Fruit fly (Drosophila melanogaster): ENCODE results near the gene Pif1.

The Pif1 gene

DNA sequence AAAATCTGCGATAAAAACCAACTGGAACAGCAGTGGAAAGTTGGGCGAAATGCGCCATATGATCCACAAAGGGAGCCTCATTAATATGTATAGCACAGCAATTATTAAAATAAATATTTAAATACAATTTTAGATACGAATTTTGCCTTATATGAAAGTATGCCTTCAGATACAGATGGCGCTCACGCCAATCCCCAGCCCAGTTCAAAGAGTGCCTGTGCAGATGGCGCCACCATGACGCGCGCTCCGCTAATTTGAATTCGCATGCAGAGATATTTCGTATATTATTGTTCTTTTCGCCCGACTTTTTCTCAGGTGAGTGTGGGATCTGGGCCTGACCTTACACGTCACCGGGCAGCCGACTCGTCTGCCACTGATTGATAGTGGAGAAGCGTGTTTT is 2.4 kb upstream of the Pif1 start, which contains the start of gene Pgant4:
Pgant4 (plus strand) TSS at position 362 of the 400 bp plus-strand sequence.
- TF ChIP-seq CG9705 (GFP tag; optimal IDR thresholded peaks at IDR 0.05) (peak; percentile 22), dsf (GFP tag; optimal IDR thresholded peaks at IDR 0.05; ENCODE audit: borderline replicate concordance) (no peak), brk (GFP tag; optimal IDR thresholded peaks at IDR 0.05) (no peak), sage (GFP tag; optimal IDR thresholded peaks at IDR 0.05) (no peak), usp (GFP tag; optimal IDR thresholded peaks at IDR 0.05) (no peak), CG32264 (GFP tag; optimal IDR thresholded peaks at IDR 0.05) (no peak), OdsH (GFP tag; optimal IDR thresholded peaks at IDR 0.05) (peak; percentile 25), foxo (GFP tag; optimal IDR thresholded peaks at IDR 0.05) (no peak), Rel (GFP tag; optimal IDR thresholded peaks at IDR 0.05) (no peak), Rel (tag; optimal IDR thresholded peaks at IDR 0.05) (no peak), ey (GFP tag; optimal IDR thresholded peaks at IDR 0.05) (no peak), CrebA (GFP tag; optimal IDR thresholded peaks at IDR 0.05; ENCODE audit: borderline replicate concordance) (no peak), Dfd (GFP tag; optimal IDR thresholded peaks at IDR 0.05) (no peak), dmrt93B (GFP tag; optimal IDR thresholded peaks at IDR 0.05) (no peak), HLH106 (tag; optimal IDR thresholded peaks at IDR 0.05) (peak; percentile 53), Hr83 (GFP tag; optimal IDR thresholded peaks at IDR 0.05; ENCODE audit: poor library complexity, severe bottlenecking) (peak; percentile 32), fru (GFP tag; optimal IDR thresholded peaks at IDR 0.05) (no peak), sv (GFP tag; optimal IDR thresholded peaks at IDR 0.05) (peak; percentile 31), woc (GFP tag; optimal IDR thresholded peaks at IDR 0.05) (no peak), pan (optimal IDR thresholded peaks at IDR 0.05) (no peak), Myc (optimal IDR thresholded peaks at IDR 0.05) (peak; percentile 60), rgr (GFP tag; optimal IDR thresholded peaks at IDR 0.05) (no peak), br (GFP tag; optimal IDR thresholded peaks at IDR 0.05) (no peak), Hr78 (GFP tag; optimal IDR thresholded peaks at IDR 0.05) (no peak), Vsx2 (GFP tag; optimal IDR thresholded peaks at IDR 0.05; ENCODE audit: partially characterized antibody) (no peak), N (GFP tag; optimal IDR thresholded peaks at IDR 0.05) (no peak), Abd-B (GFP tag; optimal IDR thresholded peaks at IDR 0.05) (no peak)

DNA sequence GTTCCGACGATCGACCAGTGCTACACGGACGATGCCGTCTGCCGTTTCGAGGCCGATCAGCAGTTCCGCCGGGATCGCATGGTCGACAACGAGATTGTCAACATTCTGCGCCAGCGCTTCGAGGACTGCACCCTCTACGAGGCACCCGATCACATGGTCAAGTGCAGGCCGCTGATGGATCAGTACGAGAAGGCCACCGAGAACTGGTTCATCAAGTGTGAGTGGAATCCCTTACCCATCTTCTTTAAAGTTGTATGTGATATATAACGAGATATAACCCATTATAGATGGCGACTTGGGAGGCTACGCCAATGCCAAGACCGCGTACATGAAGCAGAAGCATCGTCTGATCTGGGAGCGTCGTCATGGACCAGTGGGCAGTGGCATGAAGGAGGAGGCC is 3.0 kb downstream of the Pif1 start:
- no peak for TF ChIP-seq ey (GFP tag; optimal IDR thresholded peaks at IDR 0.05)
- no peak for TF ChIP-seq Sp1 (GFP tag; optimal IDR thresholded peaks at IDR 0.05)
- no peak for TF ChIP-seq foxo (GFP tag; optimal IDR thresholded peaks at IDR 0.05)
- TF ChIP-seq Dif (GFP tag; optimal IDR thresholded peaks at IDR 0.05; ENCODE audit: partially characterized antibody) = no peak
- no peak for TF ChIP-seq fru (GFP tag; optimal IDR thresholded peaks at IDR 0.05)
- TF ChIP-seq Mio (GFP tag; optimal IDR thresholded peaks at IDR 0.05) = no peak
- TF ChIP-seq dl (GFP tag; optimal IDR thresholded peaks at IDR 0.05; ENCODE audit: insufficient read depth in 1 of 2, partially characterized antibody in 2 of 2) = no peak
- TF ChIP-seq N (GFP tag; optimal IDR thresholded peaks at IDR 0.05) = no peak

DNA sequence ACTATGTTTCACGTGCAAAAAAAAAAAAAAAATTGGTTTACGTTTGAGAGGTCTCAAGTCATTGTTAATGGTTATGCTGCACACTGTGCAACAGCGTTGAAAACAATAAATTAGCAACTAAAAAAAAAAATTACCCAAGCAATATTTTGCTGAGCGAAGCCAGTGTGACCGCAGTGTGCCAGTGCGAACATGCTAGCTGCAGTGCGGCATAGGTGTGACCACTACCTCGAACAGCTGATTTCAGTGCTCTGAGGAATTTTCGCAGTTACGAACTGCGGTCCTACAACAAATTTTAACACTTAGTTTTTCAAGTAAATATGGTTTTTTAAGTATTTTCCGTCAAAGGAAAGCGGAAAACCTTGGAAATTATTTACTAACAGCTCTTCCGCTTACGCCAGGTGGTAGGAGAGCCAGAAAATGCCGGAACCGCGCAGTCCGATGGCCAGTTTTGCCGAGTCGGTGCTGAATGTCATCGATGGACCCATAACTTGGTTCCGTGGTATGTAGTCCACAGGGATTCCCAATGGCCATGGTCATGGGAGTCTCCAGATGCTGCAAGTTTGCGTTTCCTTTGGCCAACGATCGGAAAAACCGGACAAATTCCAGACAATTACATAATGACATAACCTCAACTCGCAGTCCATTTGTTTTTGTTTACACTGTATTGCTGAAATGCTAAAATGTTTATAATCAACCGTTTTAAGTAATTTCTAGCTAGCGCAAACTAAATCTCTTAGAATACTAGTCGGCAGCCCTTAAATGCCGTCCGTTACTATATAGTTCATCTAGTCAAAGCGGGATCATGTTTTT is 3.7 kb downstream of the Pif1 start, which contains the start of the genes msl-2 and ND-PDSW:
msl-2 (minus strand) TSS at position 195 of the 810 bp plus-strand sequence.
ND-PDSW (plus strand) TSS at position 240 of the 810 bp plus-strand sequence.
- TF ChIP-seq Rel (GFP tag; optimal IDR thresholded peaks at IDR 0.05) (no peak), Rel (tag; optimal IDR thresholded peaks at IDR 0.05) (peak; percentile 18), brk (GFP tag; optimal IDR thresholded peaks at IDR 0.05) (no peak)

DNA sequence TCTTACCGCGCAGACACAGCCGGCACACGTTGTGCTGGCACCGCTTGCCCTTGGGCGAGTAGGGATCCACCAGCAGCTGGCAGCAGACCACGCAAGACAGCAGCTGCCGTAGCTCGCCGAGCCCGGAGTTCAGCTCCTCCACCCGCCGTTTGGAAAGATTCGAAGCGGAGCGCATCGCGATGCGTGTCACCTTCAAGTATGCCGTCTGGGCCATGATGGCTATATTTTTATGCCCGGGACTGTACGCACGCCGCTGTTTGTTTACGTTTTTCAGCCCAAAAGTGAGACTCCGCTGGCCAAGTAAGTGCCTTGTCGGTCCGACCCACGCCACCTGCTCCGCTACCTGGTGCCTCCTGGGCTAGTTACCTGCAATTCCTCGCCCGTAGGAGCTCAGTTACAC is 4.4 kb downstream of the Pif1 start:
- TF ChIP-seq Hr78 (GFP tag; optimal IDR thresholded peaks at IDR 0.05) = no peak
- no peak for TF ChIP-seq br (GFP tag; optimal IDR thresholded peaks at IDR 0.05)
- TF ChIP-seq Sp1 (GFP tag; optimal IDR thresholded peaks at IDR 0.05) = no peak
- TF ChIP-seq Dfd (GFP tag; optimal IDR thresholded peaks at IDR 0.05) = no peak
- TF ChIP-seq HLH106 (tag; optimal IDR thresholded peaks at IDR 0.05) = no peak
- TF ChIP-seq sv (GFP tag; optimal IDR thresholded peaks at IDR 0.05) = no peak
- no peak for TF ChIP-seq foxo (GFP tag; optimal IDR thresholded peaks at IDR 0.05)
- TF ChIP-seq woc (GFP tag; optimal IDR thresholded peaks at IDR 0.05) = no peak
- no peak for TF ChIP-seq fru (GFP tag; optimal IDR thresholded peaks at IDR 0.05)
- no peak for TF ChIP-seq dl (GFP tag; optimal IDR thresholded peaks at IDR 0.05; ENCODE audit: insufficient read depth in 1 of 2, partially characterized antibody in 2 of 2)
- no peak for TF ChIP-seq Vsx2 (GFP tag; optimal IDR thresholded peaks at IDR 0.05; ENCODE audit: partially characterized antibody)
